Fruit fly (Drosophila melanogaster) whole organism, embryonic: ENCODE data around the gene CG14406.

Source experiments
- CG10654 ChIP-seq: fragments of 200-800 bp; sonication (Bioruptor generic); optimal IDR thresholded peaks from 2 replicates; lab custom pipeline; 2016; ENCODE audit warnings: missing biosample characterization, missing genetic modification characterization
- CG10959 ChIP-seq: fragments of 200-800 bp; sonication (Bioruptor generic); IDR thresholded peaks from 2 replicates; pipeline ENCODE4 v1.3.6; 2022; ENCODE audit warnings: missing biosample characterization, missing genetic modification characterization
- CG1233 ChIP-seq: fragments of 200-800 bp; sonication (Bioruptor generic); optimal IDR thresholded peaks from 4 replicates; lab custom pipeline; 2018; ENCODE audit warnings: missing biosample characterization, mild to moderate bottlenecking, missing genetic modification characterization
- CG12391 ChIP-seq: fragments of 200-800 bp; sonication (Bioruptor generic); optimal IDR thresholded peaks from 3 replicates; lab custom pipeline; 2018; ENCODE audit warnings: missing biosample characterization, mild to moderate bottlenecking, missing genetic modification characterization, moderate library complexity
- CG13296 ChIP-seq: fragments of 200-800 bp; sonication (Bioruptor generic); optimal IDR thresholded peaks from 3 replicates; lab custom pipeline; 2018; ENCODE audit warnings: missing biosample characterization, mild to moderate bottlenecking, missing genetic modification characterization
- CG16863 ChIP-seq: fragments of 200-800 bp; sonication (Bioruptor generic); optimal IDR thresholded peaks from 3 replicates; lab custom pipeline; 2016; ENCODE audit warnings: missing biosample characterization, missing genetic modification characterization
- CG18476 ChIP-seq: fragments of 200-800 bp; sonication (Bioruptor generic); optimal IDR thresholded peaks from 2 replicates; lab custom pipeline; 2016; ENCODE audit warnings: missing biosample characterization, mild to moderate bottlenecking, missing genetic modification characterization
- CG18619 ChIP-seq: fragments of 200-800 bp; sonication (Bioruptor generic); optimal IDR thresholded peaks from 3 replicates; lab custom pipeline; 2017; ENCODE audit warnings: missing biosample characterization, mild to moderate bottlenecking, missing genetic modification characterization
- CG2889 ChIP-seq: fragments of 200-800 bp; sonication (Bioruptor generic); IDR thresholded peaks from 3 replicates; pipeline ENCODE4 v1.3.6; 2022; ENCODE audit warnings: missing biosample characterization, missing genetic modification characterization
- CG31365 ChIP-seq: fragments of 200-800 bp; sonication (Bioruptor generic); optimal IDR thresholded peaks from 2 replicates; lab custom pipeline; 2018; ENCODE audit warnings: missing biosample characterization, mild to moderate bottlenecking, missing genetic modification characterization
- CG42726 ChIP-seq: fragments of 200-800 bp; sonication (Bioruptor generic); IDR thresholded peaks from 2 replicates; pipeline ENCODE4 v1.3.6; 2022; ENCODE audit warnings: missing biosample characterization, missing genetic modification characterization; ENCODE audit not compliant: partially characterized antibody
- CG4617 ChIP-seq: fragments of 200-800 bp; sonication (Bioruptor generic); optimal IDR thresholded peaks from 3 replicates; lab custom pipeline; 2016; ENCODE audit warnings: missing biosample characterization, missing genetic modification characterization, borderline replicate concordance
- CG6254 ChIP-seq: fragments of 200-800 bp; sonication (Bioruptor generic); optimal IDR thresholded peaks from 3 replicates; lab custom pipeline; 2017; ENCODE audit warnings: mild to moderate bottlenecking, missing biosample characterization, missing genetic modification reagents, missing genetic modification characterization
- CG6272 ChIP-seq: fragments of 200-800 bp; sonication (Bioruptor generic); IDR thresholded peaks from 2 replicates; pipeline ENCODE4 v1.3.6; 2022; ENCODE audit warnings: missing biosample characterization, missing genetic modification characterization
- CG7963 ChIP-seq: fragments of 200-800 bp; sonication (Bioruptor generic); IDR thresholded peaks from 3 replicates; pipeline ENCODE4 v1.3.6; 2022; ENCODE audit warnings: missing biosample characterization, missing genetic modification characterization; ENCODE audit not compliant: partially characterized antibody
- CG8478 ChIP-seq: fragments of >200 bp; optimal IDR thresholded peaks from 2 replicates; lab custom pipeline; 2018
- CG9817 ChIP-seq: fragments of 200-800 bp; sonication (Bioruptor generic); optimal IDR thresholded peaks from 2 replicates; lab custom pipeline; 2018; ENCODE audit warnings: missing biosample characterization, mild to moderate bottlenecking, missing genetic modification characterization, moderate library complexity
- CTCF ChIP-seq: fragments of 200-800 bp; sonication (Bioruptor generic); optimal IDR thresholded peaks from 2 replicates; lab custom pipeline; 2017; ENCODE audit warnings: missing biosample characterization, mild to moderate bottlenecking, missing genetic modification characterization, moderate library complexity
- Fer3 ChIP-seq: fragments of 200-800 bp; sonication (Bioruptor generic); optimal IDR thresholded peaks from 2 replicates; lab custom pipeline; 2018; ENCODE audit warnings: missing biosample characterization, mild to moderate bottlenecking, missing genetic modification characterization, moderate library complexity
- Gug ChIP-seq: fragments of 200-800 bp; sonication (Bioruptor generic); IDR thresholded peaks from 4 replicates; pipeline ENCODE4 v1.3.6; 2022; ENCODE audit warnings: missing biosample characterization, missing genetic modification characterization
- HLH4C ChIP-seq: fragments of 200-800 bp; sonication (Bioruptor generic); IDR thresholded peaks from 3 replicates; pipeline ENCODE4 v1.3.6; 2022; ENCODE audit warnings: missing biosample characterization, missing genetic modification characterization; ENCODE audit not compliant: partially characterized antibody
- Hmx ChIP-seq: fragments of 200-800 bp; sonication (Bioruptor generic); optimal IDR thresholded peaks from 2 replicates; lab custom pipeline; 2016; ENCODE audit warnings: missing biosample characterization, missing genetic modification characterization
- Hr78 ChIP-seq, 2 experiments: fragments of 200-800 bp in 1 of 2; fragments of >200 bp in 1 of 2; sonication (Bioruptor generic) in 1 of 2; optimal IDR thresholded peaks; 2 replicates each; lab custom pipeline; 2017 to 2019; ENCODE audit warnings: missing biosample characterization in 2 of 2, missing genetic modification characterization in 2 of 2, mild to moderate bottlenecking in 1 of 2, moderate library complexity in 1 of 2
- Mad ChIP-seq: fragments of 200-800 bp; sonication (Bioruptor generic); optimal IDR thresholded peaks from 2 replicates; lab custom pipeline; 2016; ENCODE audit warnings: missing biosample characterization, missing genetic modification characterization
- Meics ChIP-seq: fragments of 200-800 bp; sonication (Bioruptor generic); optimal IDR thresholded peaks from 2 replicates; lab custom pipeline; 2017; ENCODE audit warnings: missing biosample characterization, mild to moderate bottlenecking, missing genetic modification characterization
- Oaz ChIP-seq: fragments of 200-800 bp; sonication (Bioruptor generic); IDR thresholded peaks from 2 replicates; pipeline ENCODE4 v1.3.6; 2022; ENCODE audit warnings: missing biosample characterization, missing genetic modification characterization
- Pdp1 ChIP-seq, 2 experiments: fragments of 200-800 bp; sonication (Bioruptor generic); optimal IDR thresholded peaks; 3 replicates each; lab custom pipeline; 2016; ENCODE audit warnings: missing biosample characterization in 2 of 2, missing genetic modification characterization in 2 of 2, mild to moderate bottlenecking in 1 of 2, moderate library complexity in 1 of 2
- Xrp1 ChIP-seq: fragments of 200-800 bp; sonication (Bioruptor generic); IDR thresholded peaks from 2 replicates; pipeline ENCODE4 v1.3.6; 2022; ENCODE audit warnings: missing biosample characterization, missing genetic modification characterization
- abd-A ChIP-seq: fragments of 200-800 bp; sonication (Bioruptor generic); optimal IDR thresholded peaks from 3 replicates; lab custom pipeline; 2019; ENCODE audit warnings: missing biosample characterization, mild to moderate bottlenecking, missing genetic modification characterization, moderate library complexity
- ara ChIP-seq: fragments of 200-800 bp; sonication (Bioruptor generic); IDR thresholded peaks from 2 replicates; pipeline ENCODE4 v1.3.6; 2022; ENCODE audit warnings: missing biosample characterization, missing genetic modification characterization
- ash1 ChIP-seq: fragments of 200-800 bp; sonication (Bioruptor generic); optimal IDR thresholded peaks from 2 replicates; lab custom pipeline; 2018; ENCODE audit warnings: missing biosample characterization, mild to moderate bottlenecking, missing genetic modification characterization
- bigmax ChIP-seq: fragments of 200-800 bp; sonication (Bioruptor generic); optimal IDR thresholded peaks from 2 replicates; lab custom pipeline; 2018; ENCODE audit warnings: missing biosample characterization, mild to moderate bottlenecking, missing genetic modification characterization
- bowl ChIP-seq: fragments of 200-800 bp; sonication (Bioruptor generic); IDR thresholded peaks from 2 replicates; pipeline ENCODE4 v1.3.6; 2022; ENCODE audit warnings: missing biosample characterization, missing genetic modification characterization
- cas ChIP-seq: fragments of 200-800 bp; sonication (Bioruptor generic); IDR thresholded peaks from 2 replicates; pipeline ENCODE4 v1.3.6; 2022; ENCODE audit warnings: missing biosample characterization, missing genetic modification characterization
- chn ChIP-seq: fragments of 200-800 bp; sonication (Bioruptor generic); optimal IDR thresholded peaks from 2 replicates; lab custom pipeline; 2016; ENCODE audit warnings: missing biosample characterization, missing genetic modification characterization
- croc ChIP-seq: fragments of 200-800 bp; sonication (Bioruptor generic); conservative IDR thresholded peaks from 3 replicates; pipeline ENCODE4 v1.3.6; 2022; ENCODE audit warnings: missing biosample characterization, missing genetic modification characterization
- dmrt11E ChIP-seq: fragments of 200-800 bp; sonication (Bioruptor generic); optimal IDR thresholded peaks from 3 replicates; lab custom pipeline; 2018; ENCODE audit warnings: missing biosample characterization, mild to moderate bottlenecking, missing genetic modification characterization, moderate library complexity
- fd64A ChIP-seq: fragments of 200-800 bp; sonication (Bioruptor generic); optimal IDR thresholded peaks from 3 replicates; lab custom pipeline; 2018; ENCODE audit warnings: missing biosample characterization, mild to moderate bottlenecking, missing genetic modification characterization
- gem ChIP-seq: fragments of 200-800 bp; sonication (Bioruptor generic); optimal IDR thresholded peaks from 2 replicates; lab custom pipeline; 2019; ENCODE audit warnings: missing biosample characterization, mild to moderate bottlenecking, missing genetic modification characterization, moderate library complexity
- ind ChIP-seq: fragments of 200-800 bp; sonication (Bioruptor generic); optimal IDR thresholded peaks from 3 replicates; lab custom pipeline; 2016; ENCODE audit warnings: missing biosample characterization, missing genetic modification characterization
- kay ChIP-seq: fragments of 200-800 bp; sonication (Bioruptor generic); optimal IDR thresholded peaks from 2 replicates; lab custom pipeline; 2016; ENCODE audit warnings: missing biosample characterization, missing genetic modification characterization
- ken ChIP-seq: fragments of 200-800 bp; sonication (Bioruptor generic); IDR thresholded peaks from 3 replicates; pipeline ENCODE4 v1.3.6; 2022; ENCODE audit warnings: missing biosample characterization, missing genetic modification characterization
- org-1 ChIP-seq: fragments of 200-800 bp; sonication (Bioruptor generic); optimal IDR thresholded peaks from 2 replicates; lab custom pipeline; 2017; ENCODE audit warnings: missing biosample characterization, missing genetic modification characterization
- phol ChIP-seq: fragments of 200-800 bp; sonication (Bioruptor generic); optimal IDR thresholded peaks from 3 replicates; lab custom pipeline; 2018; ENCODE audit warnings: missing biosample characterization, mild to moderate bottlenecking, missing genetic modification characterization, moderate library complexity
- sima ChIP-seq: fragments of 200-800 bp; sonication (Bioruptor generic); optimal IDR thresholded peaks from 2 replicates; lab custom pipeline; 2016; ENCODE audit warnings: missing biosample characterization, missing genetic modification characterization
- so ChIP-seq: fragments of 200-800 bp; sonication (Bioruptor generic); IDR thresholded peaks from 3 replicates; pipeline ENCODE4 v1.3.6; 2022; ENCODE audit warnings: missing biosample characterization, missing genetic modification characterization
- sug ChIP-seq: fragments of 200-800 bp; optimal IDR thresholded peaks from 2 replicates; lab custom pipeline; 2019; ENCODE audit warnings: missing biosample characterization, mild to moderate bottlenecking, missing genetic modification characterization, moderate library complexity
- trem ChIP-seq: fragments of 200-800 bp; optimal IDR thresholded peaks from 3 replicates; lab custom pipeline; 2019; ENCODE audit warnings: missing biosample characterization, mild to moderate bottlenecking, missing genetic modification characterization, moderate library complexity
- vvl ChIP-seq: fragments of 200-800 bp; sonication (Bioruptor generic); IDR thresholded peaks from 2 replicates; pipeline ENCODE4 v1.3.6; 2022; ENCODE audit warnings: missing biosample characterization, missing genetic modification characterization
- wdn ChIP-seq: fragments of 200-800 bp; sonication (Bioruptor generic); IDR thresholded peaks from 2 replicates; pipeline ENCODE4 v1.3.6; 2022; ENCODE audit warnings: missing biosample characterization, missing genetic modification characterization

Gene CG14406

DNA sequence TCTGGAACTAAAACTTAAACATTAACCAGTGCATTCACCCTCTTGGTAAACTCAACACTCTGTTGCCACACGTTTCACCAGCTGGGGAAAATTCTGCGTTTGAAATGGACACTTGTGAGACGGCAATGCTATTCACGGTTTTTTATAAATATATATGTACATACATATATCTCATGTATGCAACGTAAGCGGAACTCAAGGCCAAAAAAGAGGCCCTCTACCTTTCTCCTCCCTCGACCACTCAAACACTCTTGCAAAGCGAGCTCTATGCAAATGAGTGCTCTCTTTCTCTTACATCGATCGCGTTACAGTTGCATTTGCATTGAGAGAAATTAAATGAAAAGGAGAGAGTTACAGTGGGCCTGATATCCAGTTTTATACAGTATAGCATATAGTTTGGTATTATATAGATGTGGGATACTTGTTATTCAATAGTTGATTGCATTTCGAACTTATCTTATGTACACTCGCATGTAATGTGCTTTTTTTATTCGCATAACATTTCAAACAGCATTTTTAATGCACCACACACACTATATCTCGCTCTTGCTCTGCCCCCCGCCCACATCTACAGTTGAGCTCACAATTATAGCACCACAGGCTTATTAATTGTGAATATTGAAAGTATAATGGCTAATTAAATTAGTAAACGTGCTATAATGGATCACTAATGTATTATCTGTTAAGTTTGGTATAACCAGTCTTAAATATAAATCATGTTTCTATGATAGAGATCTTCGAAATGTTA, 41.6 kb upstream of the CG14406 start (continued):
- TF ChIP-seq CG42726 (GFP tag; lab: Robert Waterston, UW) (no peak), kay (GFP tag; lab: Kevin White, UChicago) (no peak), CG7963 (no peak), CG8478 (lab: Kevin White, UChicago) (no peak), CG10654 (GFP tag; lab: Kevin White, UChicago) (peak; percentile 19), dmrt11E (peak; percentile 62), Mad (GFP tag; lab: Kevin White, UChicago) (peak; percentile 2), trem (peak; percentile 32), ken (GFP tag; lab: Robert Waterston, UW) (peak; percentile 58; the same call in 1 of the 3 replicates), Fer3 (tag; lab: Kevin White, UChicago) (no peak), org-1 (GFP tag; lab: Kevin White, UChicago) (peak; percentile 24), CTCF (GFP tag; lab: Kevin White, UChicago) (no peak), bowl (GFP tag; lab: Robert Waterston, UW) (no peak), CG13296 (GFP tag; lab: Kevin White, UChicago) (no peak), CG10959 (GFP tag; lab: Robert Waterston, UW) (0 out of 2 replicates have a peak, but pooled peaks have one; percentile 36), CG9817 (peak; percentile 6), Pdp1 (GFP tag; optimal IDR thresholded peaks at IDR 0.05; lab: Kevin White, UChicago) (peak in 1 of 2 experiments; percentile 69), Xrp1 (GFP tag; lab: Robert Waterston, UW) (peak; percentile 73), Hmx (GFP tag; lab: Kevin White, UChicago) (no peak), HLH4C (no peak), fd64A (GFP tag; lab: Kevin White, UChicago) (peak; percentile 51), vvl (peak; percentile 85; the same call in 1 of the 2 replicates), sima (GFP tag; lab: Kevin White, UChicago) (no peak), wdn (GFP tag; lab: Robert Waterston, UW) (no peak), croc (peak; percentile 43; the same call in 1 of the 3 replicates), Gug (GFP tag; lab: Robert Waterston, UW) (peak; percentile 6; the same call in 2 of the 4 replicates), cas (GFP tag; lab: Robert Waterston, UW) (no peak), CG4617 (GFP tag; lab: Kevin White, UChicago) (no peak), CG18476 (GFP tag; lab: Kevin White, UChicago) (no peak), ash1 (GFP tag; lab: Kevin White, UChicago) (no peak), so (GFP tag; lab: Robert Waterston, UW) (peak; percentile 43; the same call in 1 of the 3 replicates), ara (GFP tag; lab: Robert Waterston, UW) (peak; percentile 44; the same call in 1 of the 2 replicates), Meics (peak; percentile 18), CG6272 (GFP tag; lab: Robert Waterston, UW) (0 out of 2 replicates have a peak, but pooled peaks have one; percentile 33), sug (no peak), CG31365 (tag; lab: Kevin White, UChicago) (no peak), ind (GFP tag; lab: Kevin White, UChicago) (no peak), gem (peak; percentile 71), Oaz (GFP tag; lab: Robert Waterston, UW) (no peak), CG6254 (GFP tag; lab: Kevin White, UChicago) (peak; percentile 27), Hr78 (GFP tag; optimal IDR thresholded peaks at IDR 0.05; lab: Kevin White, UChicago) (no peak), chn (peak; percentile 51), CG18619 (no peak), CG1233 (GFP tag; lab: Kevin White, UChicago) (peak; percentile 5), bigmax (GFP tag; lab: Kevin White, UChicago) (no peak), CG12391 (tag; lab: Kevin White, UChicago) (peak; percentile 58), phol (peak; percentile 65), CG2889 (GFP tag; lab: Robert Waterston, UW) (no peak), CG16863 (GFP tag; lab: Kevin White, UChicago) (peak; percentile 33), abd-A (tag; lab: Kevin White, UChicago) (no peak)
